Worm (Caenorhabditis elegans) whole organism, young adult: Measurements from ENCODE around the gene srz-60.

Source experiments
- B0019.2 ChIP-seq: fragments of 200-800 bp; sonication (Bioruptor generic); conservative IDR thresholded peaks from 2 replicates; pipeline ENCODE4 v1.3.6; 2022; ENCODE audit warnings: missing genetic modification reagents, missing genetic modification characterization, missing compliant biosample characterization
- B0035.1 ChIP-seq: sonication (generic microtip); optimal IDR thresholded peaks from 2 replicates; lab custom pipeline; 2016; ENCODE audit warnings: missing genetic modification characterization, mild to moderate bottlenecking, missing compliant biosample characterization, missing genotype, missing genetic modification reagents
- B0261.1 ChIP-seq: sonication (generic microtip); optimal IDR thresholded peaks from 2 replicates; lab custom pipeline; 2016; ENCODE audit warnings: mild to moderate bottlenecking, missing genetic modification characterization, moderate library complexity, missing compliant biosample characterization
- B0336.3 ChIP-seq: fragments of 200-800 bp; sonication (Bioruptor generic); IDR thresholded peaks from 2 replicates; pipeline ENCODE4 v1.3.6; 2022; ENCODE audit warnings: missing genetic modification characterization, missing compliant biosample characterization
- C17E4.6 ChIP-seq: fragments of 200-800 bp; sonication (Bioruptor generic); IDR thresholded peaks from 2 replicates; pipeline ENCODE4 v1.3.6; 2022; ENCODE audit warnings: missing genetic modification reagents, missing genetic modification characterization, missing compliant biosample characterization
- F10E7.11 ChIP-seq: sonication (generic microtip); optimal IDR thresholded peaks from 2 replicates; lab custom pipeline; 2017; ENCODE audit warnings: mild to moderate bottlenecking, missing genetic modification characterization, moderate library complexity, missing compliant biosample characterization
- F49E8.2 ChIP-seq: sonication (generic microtip); optimal IDR thresholded peaks from 3 replicates; lab custom pipeline; 2017; ENCODE audit warnings: missing genetic modification characterization, mild to moderate bottlenecking, missing compliant biosample characterization, antibody characterized with exemption, moderate library complexity; ENCODE audit not compliant: insufficient read depth
- F52B5.7 ChIP-seq: sonication (generic microtip); optimal IDR thresholded peaks from 2 replicates; lab custom pipeline; 2016; ENCODE audit warnings: mild to moderate bottlenecking, missing genetic modification characterization, missing compliant biosample characterization
- F57A8.1 ChIP-seq: fragments of 200-800 bp; sonication (Bioruptor generic); optimal IDR thresholded peaks from 2 replicates; lab custom pipeline; 2018; ENCODE audit warnings: mild to moderate bottlenecking, missing genetic modification characterization, moderate library complexity, missing compliant biosample characterization
- Y53G8AR.9 ChIP-seq: fragments of 200-800 bp; sonication (Bioruptor generic); conservative IDR thresholded peaks from 2 replicates; pipeline ENCODE4 v1.3.6; 2022; ENCODE audit warnings: missing genetic modification reagents, missing genetic modification characterization, missing compliant biosample characterization
- aptf-2 ChIP-seq: fragments of 200-800 bp; sonication (Bioruptor generic); conservative IDR thresholded peaks from 2 replicates; pipeline ENCODE4 v1.3.6; 2022; ENCODE audit warnings: missing genetic modification reagents, missing genetic modification characterization, missing compliant biosample characterization
- aptf-3 ChIP-seq: fragments of 200-800 bp; sonication (Bioruptor generic); IDR thresholded peaks from 2 replicates; pipeline ENCODE4 v1.3.6; 2022; ENCODE audit warnings: missing genetic modification characterization, missing compliant biosample characterization
- attf-3 ChIP-seq: fragments of 200-800 bp; sonication (Bioruptor generic); conservative IDR thresholded peaks from 2 replicates; pipeline ENCODE4 v1.3.6; 2022; ENCODE audit warnings: missing genetic modification reagents, missing genetic modification characterization, missing compliant biosample characterization
- attf-6 ChIP-seq: fragments of 200-800 bp; sonication (Bioruptor generic); IDR thresholded peaks from 2 replicates; pipeline ENCODE4 v1.3.6; 2022; ENCODE audit warnings: missing genetic modification reagents, missing genetic modification characterization, missing compliant biosample characterization
- bed-1 ChIP-seq: fragments of 200-800 bp; sonication (Bioruptor generic); IDR thresholded peaks from 2 replicates; pipeline ENCODE4 v1.3.6; 2022; ENCODE audit warnings: missing genetic modification reagents, missing genetic modification characterization, missing compliant biosample characterization
- cebp-1 ChIP-seq, 2 experiments: fragments of 200-800 bp in 1 of 2; sonication (Bioruptor generic) in 1 of 2; sonication (generic microtip) in 1 of 2; IDR thresholded peaks in 1 of 2; optimal IDR thresholded peaks in 1 of 2; 2 replicates each; pipeline versions ENCODE4 v1.3.6 to Lab custom; 2017 to 2022; ENCODE audit warnings: missing compliant biosample characterization in 2 of 2, missing genetic modification characterization in 2 of 2, mild to moderate bottlenecking in 1 of 2, missing genetic modification reagents in 1 of 2, moderate library complexity in 1 of 2
- ceh-27 ChIP-seq: fragments of 200-800 bp; sonication (Bioruptor generic); optimal IDR thresholded peaks from 2 replicates; lab custom pipeline; 2018; ENCODE audit warnings: mild to moderate bottlenecking, missing genetic modification characterization, moderate library complexity, missing compliant biosample characterization
- ceh-79 ChIP-seq: sonication (generic microtip); optimal IDR thresholded peaks from 2 replicates; lab custom pipeline; 2017; ENCODE audit warnings: mild to moderate bottlenecking, missing genetic modification characterization, missing compliant biosample characterization
- dpff-1 ChIP-seq: sonication (generic microtip); optimal IDR thresholded peaks from 2 replicates; lab custom pipeline; 2017; ENCODE audit warnings: mild to moderate bottlenecking, missing genetic modification characterization, missing compliant biosample characterization
- dpl-1 ChIP-seq: fragments of 150-350 bp; optimal IDR thresholded peaks from 2 replicates; lab custom pipeline; 2014; ENCODE audit warnings: missing biosample characterization, missing genetic modification reagents, missing genetic modification characterization
- efl-1 ChIP-seq: fragments of 150-350 bp; optimal IDR thresholded peaks from 2 replicates; lab custom pipeline; 2014; ENCODE audit warnings: missing biosample characterization, missing genetic modification reagents, missing genetic modification characterization
- egl-18 ChIP-seq: fragments of 200-800 bp; sonication (Bioruptor generic); IDR thresholded peaks from 2 replicates; pipeline ENCODE4 v1.3.6; 2022; ENCODE audit warnings: missing genetic modification reagents, missing genetic modification characterization, missing compliant biosample characterization
- hlh-26 ChIP-seq: fragments of 200-800 bp; sonication (Bioruptor generic); conservative IDR thresholded peaks from 2 replicates; pipeline ENCODE4 v1.3.6; 2022; ENCODE audit warnings: missing genetic modification reagents, missing genetic modification characterization, missing compliant biosample characterization
- hmg-1.2 ChIP-seq: fragments of 200-800 bp; sonication (Bioruptor generic); IDR thresholded peaks from 2 replicates; pipeline ENCODE4 v1.3.6; 2022; ENCODE audit warnings: missing genetic modification reagents, missing genetic modification characterization, missing compliant biosample characterization
- hmg-20 ChIP-seq: fragments of 200-800 bp; sonication (Bioruptor generic); IDR thresholded peaks from 2 replicates; pipeline ENCODE4 v1.3.6; 2022; ENCODE audit warnings: missing genetic modification reagents, missing genetic modification characterization, missing compliant biosample characterization
- hsf-1 ChIP-seq: fragments of 200-800 bp; sonication (Bioruptor generic); IDR thresholded peaks from 2 replicates; pipeline ENCODE4 v1.3.6; 2022; ENCODE audit warnings: missing genetic modification reagents, missing genetic modification characterization, missing compliant biosample characterization
- lag-1 ChIP-seq: fragments of 200-800 bp; sonication (Bioruptor generic); IDR thresholded peaks from 2 replicates; pipeline ENCODE4 v1.3.6; 2022; ENCODE audit warnings: missing genetic modification reagents, missing genetic modification characterization, missing compliant biosample characterization
- let-526 ChIP-seq: fragments of 200-800 bp; sonication (Bioruptor generic); IDR thresholded peaks from 2 replicates; pipeline ENCODE4 v1.3.6; 2022; ENCODE audit warnings: missing genetic modification reagents, missing genetic modification characterization, missing compliant biosample characterization
- lin-26 ChIP-seq: fragments of 200-800 bp; sonication (Bioruptor generic); IDR thresholded peaks from 2 replicates; pipeline ENCODE4 v1.3.6; 2022; ENCODE audit warnings: missing genetic modification reagents, missing genetic modification characterization, missing compliant biosample characterization
- lin-54 ChIP-seq: fragments of 200-800 bp; sonication (Bioruptor generic); optimal IDR thresholded peaks from 2 replicates; lab custom pipeline; 2018; ENCODE audit warnings: mild to moderate bottlenecking, missing genetic modification characterization, missing compliant biosample characterization
- madf-8 ChIP-seq: fragments of 200-800 bp; sonication (Bioruptor generic); conservative IDR thresholded peaks from 2 replicates; pipeline ENCODE4 v1.3.6; 2022; ENCODE audit warnings: missing genetic modification reagents, missing genetic modification characterization, missing compliant biosample characterization
- nfya-2 ChIP-seq: fragments of 200-800 bp; sonication (Bioruptor generic); IDR thresholded peaks from 2 replicates; pipeline ENCODE4 v1.3.6; 2022; ENCODE audit warnings: missing genetic modification reagents, missing genetic modification characterization, missing compliant biosample characterization
- nfyb-1 ChIP-seq: fragments of 200-800 bp; sonication (Bioruptor generic); IDR thresholded peaks from 2 replicates; pipeline ENCODE4 v1.3.6; 2022; ENCODE audit warnings: missing genetic modification reagents, missing genetic modification characterization, missing compliant biosample characterization
- nhr-90 ChIP-seq: sonication (generic microtip); optimal IDR thresholded peaks from 2 replicates; lab custom pipeline; 2016; ENCODE audit warnings: missing genotype, mild to moderate bottlenecking, missing genetic modification characterization, missing compliant biosample characterization
- pbrm-1 ChIP-seq: fragments of 200-800 bp; sonication (Bioruptor generic); IDR thresholded peaks from 2 replicates; pipeline ENCODE4 v1.3.6; 2022; ENCODE audit warnings: missing genetic modification reagents, missing genetic modification characterization, missing compliant biosample characterization
- rcor-1 ChIP-seq: fragments of 200-800 bp; sonication (Bioruptor generic); IDR thresholded peaks from 2 replicates; pipeline ENCODE4 v1.3.6; 2022; ENCODE audit warnings: missing genetic modification reagents, missing genetic modification characterization, missing compliant biosample characterization
- repo-1 ChIP-seq: sonication (generic microtip); optimal IDR thresholded peaks from 2 replicates; lab custom pipeline; 2017; ENCODE audit warnings: mild to moderate bottlenecking, missing genetic modification characterization, missing compliant biosample characterization
- snpc-1.3 ChIP-seq: sonication (generic microtip); optimal IDR thresholded peaks from 2 replicates; lab custom pipeline; 2017; ENCODE audit warnings: missing genetic modification characterization, mild to moderate bottlenecking, missing compliant biosample characterization, antibody characterized with exemption, moderate library complexity, missing genotype, missing genetic modification reagents; ENCODE audit not compliant: insufficient read depth
- somi-1 ChIP-seq: fragments of 200-800 bp; sonication (Bioruptor generic); optimal IDR thresholded peaks from 2 replicates; lab custom pipeline; 2018; ENCODE audit warnings: mild to moderate bottlenecking, missing genetic modification characterization, missing compliant biosample characterization
- sptf-2 ChIP-seq: fragments of 200-800 bp; sonication (Bioruptor generic); optimal IDR thresholded peaks from 2 replicates; lab custom pipeline; 2018; ENCODE audit warnings: mild to moderate bottlenecking, missing genetic modification characterization, missing compliant biosample characterization
- tlf-1 ChIP-seq: fragments of 200-800 bp; sonication (Bioruptor generic); optimal IDR thresholded peaks from 2 replicates; lab custom pipeline; 2018; ENCODE audit warnings: mild to moderate bottlenecking, missing genetic modification characterization, missing compliant biosample characterization
- zfh-2 ChIP-seq: fragments of 200-800 bp; sonication (Bioruptor generic); conservative IDR thresholded peaks from 2 replicates; pipeline ENCODE4 v1.3.6; 2022; ENCODE audit warnings: missing genetic modification reagents, missing genetic modification characterization, missing compliant biosample characterization
- ztf-25 ChIP-seq: fragments of 200-800 bp; sonication (Bioruptor generic); IDR thresholded peaks from 2 replicates; pipeline ENCODE4 v1.3.6; 2022; ENCODE audit warnings: missing genetic modification reagents, missing genetic modification characterization, missing compliant biosample characterization
- ztf-26 ChIP-seq: sonication (generic microtip); optimal IDR thresholded peaks from 2 replicates; lab custom pipeline; 2017; ENCODE audit warnings: missing genetic modification characterization, missing compliant biosample characterization
- ztf-6 ChIP-seq: fragments of 200-800 bp; sonication (Bioruptor generic); IDR thresholded peaks from 2 replicates; pipeline ENCODE4 v1.3.6; 2022; ENCODE audit warnings: missing genetic modification reagents, missing genetic modification characterization, missing compliant biosample characterization

Gene srz-60

DNA sequence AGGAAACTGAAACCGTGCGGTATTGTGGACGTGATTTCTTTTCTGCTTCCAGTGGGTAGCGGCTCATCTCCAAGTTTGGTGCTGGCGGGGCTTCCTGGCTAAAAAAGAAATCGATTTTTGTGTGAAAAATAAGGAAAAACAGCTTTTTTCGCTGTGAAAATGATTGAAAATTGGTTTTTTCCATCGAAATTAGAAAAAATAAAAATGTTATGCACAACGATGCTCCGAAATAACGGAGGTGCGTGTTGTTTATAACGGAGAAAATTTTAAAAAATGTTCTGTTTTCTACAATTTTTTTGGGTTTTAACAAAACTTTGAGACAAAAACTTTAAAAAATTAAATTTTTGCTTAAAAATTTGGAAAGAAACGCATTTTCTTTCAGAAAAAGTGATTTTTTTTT is 45.5 kb upstream of the srz-60 start:
- TF ChIP-seq attf-3 (peak; percentile 65; the same call in 1 of the 2 replicates), efl-1 (no peak)

DNA sequence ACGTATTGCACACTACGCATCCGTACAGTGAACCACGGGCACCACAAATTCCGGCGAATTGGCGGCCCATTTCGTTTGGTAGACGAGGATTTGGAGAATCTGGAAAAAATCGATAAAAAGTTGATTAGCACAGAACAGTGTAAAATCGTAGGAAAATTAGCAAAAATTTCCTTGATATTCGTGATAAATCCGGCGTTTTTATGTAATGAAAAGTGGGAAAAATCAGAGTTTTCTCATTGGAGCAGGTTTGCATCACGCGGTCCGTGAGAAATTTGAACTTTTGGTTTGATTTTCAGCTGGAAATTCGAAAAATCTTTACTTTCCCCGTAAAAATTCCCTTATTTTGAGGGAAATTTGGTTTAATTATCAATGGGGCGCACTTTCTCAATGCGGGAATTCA is 44.7 kb upstream of the srz-60 start, which contains the start of gene B0546.4:
TSS of gene B0546.4 (minus strand) at position 101 of the 400 bp plus-strand sequence.
- TF ChIP-seq hmg-1.2 (no peak), Y53G8AR.9 (GFP tag; lab: Robert Waterston, UW) (no peak), hlh-26 (GFP tag; lab: Robert Waterston, UW) (no peak), lin-26 (GFP tag; lab: Robert Waterston, UW) (no peak), attf-6 (GFP tag; lab: Robert Waterston, UW) (no peak), C17E4.6 (GFP tag; lab: Robert Waterston, UW) (no peak), ztf-6 (GFP tag; lab: Robert Waterston, UW) (no peak), aptf-3 (no peak), lin-54 (GFP tag; lab: Kevin White, UChicago) (no peak), somi-1 (GFP tag; lab: Kevin White, UChicago) (no peak), nfya-2 (GFP tag; lab: Robert Waterston, UW) (no peak), ceh-79 (no peak), B0035.1 (tag; lab: Kevin White, UChicago) (no peak), ztf-25 (GFP tag; lab: Robert Waterston, UW) (no peak), ztf-26 (no peak), sptf-2 (GFP tag; lab: Kevin White, UChicago) (no peak), cebp-1 (GFP tag; IDR thresholded peaks at IDR 0.05; lab: Robert Waterston, UW) (no peak), cebp-1 (tag; optimal IDR thresholded peaks at IDR 0.05; lab: Kevin White, UChicago) (no peak), tlf-1 (GFP tag; lab: Kevin White, UChicago) (no peak)
- TF ChIP-seq, all 124 proteins: peak for 0

DNA sequence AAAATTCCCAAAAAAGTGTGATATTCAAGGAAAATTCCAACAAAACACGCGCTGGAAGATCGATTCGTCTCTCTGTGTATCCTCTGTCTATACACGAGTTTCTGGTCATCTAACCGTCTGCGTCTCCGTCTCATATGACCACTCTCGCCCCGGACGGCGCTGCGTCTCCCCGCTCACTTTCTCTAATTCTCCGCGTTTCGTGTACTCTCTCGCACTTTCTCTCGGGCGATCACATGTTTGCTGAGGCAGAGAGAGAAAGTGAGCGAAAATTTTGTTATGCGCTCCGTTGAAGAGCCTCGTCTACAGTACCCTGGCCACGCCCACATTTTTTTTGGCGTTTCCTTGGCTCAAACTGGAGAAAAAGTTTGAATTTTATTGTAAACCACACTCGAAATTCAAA is 44.1 kb upstream of the srz-60 start:
- TF ChIP-seq hmg-20 (no peak), ceh-79 (no peak), aptf-2 (no peak), bed-1 (GFP tag; lab: Robert Waterston, UW) (no peak), dpl-1 (GFP tag; lab: Kevin White, UChicago) (peak; percentile 10), snpc-1.3 (no peak), hsf-1 (GFP tag; lab: Robert Waterston, UW) (0 out of 2 replicates have a peak, but pooled peaks have one; percentile 29), F49E8.2 (tag; lab: Kevin White, UChicago) (no peak), egl-18 (no peak), pbrm-1 (GFP tag; lab: Robert Waterston, UW) (peak; percentile 94), lag-1 (GFP tag; lab: Robert Waterston, UW) (no peak), nfyb-1 (GFP tag; lab: Robert Waterston, UW) (peak; percentile 82), nhr-90 (tag; lab: Kevin White, UChicago) (no peak), let-526 (GFP tag; lab: Robert Waterston, UW) (peak; percentile 83), zfh-2 (GFP tag; lab: Robert Waterston, UW) (peak; percentile 98), ceh-27 (GFP tag; lab: Kevin White, UChicago) (peak; percentile 83), hlh-26 (GFP tag; lab: Robert Waterston, UW) (no peak), B0261.1 (no peak), B0019.2 (no peak), rcor-1 (peak; percentile 63), F57A8.1 (no peak), madf-8 (GFP tag; lab: Robert Waterston, UW) (no peak), dpff-1 (tag; lab: Kevin White, UChicago) (no peak), F10E7.11 (tag; lab: Kevin White, UChicago) (peak; percentile 1), F52B5.7 (peak; percentile 40), B0336.3 (GFP tag; lab: Robert Waterston, UW) (peak; percentile 92), attf-3 (peak; percentile 61; the same call in 1 of the 2 replicates), repo-1 (peak; percentile 64)
